Fruit fly (Drosophila melanogaster): ENCODE data around the gene CG14312.

CG14312 gene

dm6 chr3R:18245044-18245596, 38.2 kb downstream of the CG14312 start (continued):
- TF ChIP-seq Ets65A (GFP tag) (peak; percentile 29), az2 (GFP tag; optimal IDR thresholded peaks at IDR 0.05) (no peak), CG13296 (GFP tag; optimal IDR thresholded peaks at IDR 0.05) (no peak), al (GFP tag; IDR thresholded peaks at IDR 0.05) (no peak), seq (GFP tag; IDR thresholded peaks at IDR 0.05) (peak; percentile 16; the same call in 1 of the 2 replicates), ro (GFP tag; IDR thresholded peaks at IDR 0.05) (no peak), pho (GFP tag; optimal IDR thresholded peaks at IDR 0.05) (no peak), crol (GFP tag; IDR thresholded peaks at IDR 0.05) (no peak), CG17912 (GFP tag; optimal IDR thresholded peaks at IDR 0.05) (no peak), CG3838 (GFP tag; optimal IDR thresholded peaks at IDR 0.05) (no peak), Elba2 (GFP tag; optimal IDR thresholded peaks at IDR 0.05) (no peak), ewg (GFP tag; optimal IDR thresholded peaks at IDR 0.05) (peak; percentile 53), fd64A (GFP tag; optimal IDR thresholded peaks at IDR 0.05) (no peak), ttk (GFP tag; IDR thresholded peaks at IDR 0.05) (0 out of 2 replicates have a peak, but pooled peaks have one; percentile 17), CG7372 (GFP tag; IDR thresholded peaks at IDR 0.05) (no peak), CG32767 (GFP tag; IDR thresholded peaks at IDR 0.05) (no peak), CG4730 (GFP tag; IDR thresholded peaks at IDR 0.05) (no peak), Lhr (GFP tag; optimal IDR thresholded peaks at IDR 0.05) (no peak), croc (GFP tag; conservative IDR thresholded peaks at IDR 0.05) (no peak), CG11695 (GFP tag; IDR thresholded peaks at IDR 0.05) (0 out of 3 replicates have a peak, but pooled peaks have one; percentile 19), cg (GFP tag; optimal IDR thresholded peaks at IDR 0.05) (peak; percentile 35), CG1233 (GFP tag; optimal IDR thresholded peaks at IDR 0.05) (no peak), CG9437 (GFP tag; optimal IDR thresholded peaks at IDR 0.05) (no peak), wek (GFP tag; optimal IDR thresholded peaks at IDR 0.05) (no peak), hkb (optimal IDR thresholded peaks at IDR 0.05) (no peak), hkb (GFP tag; IDR thresholded peaks at IDR 0.05) (peak; percentile 23; the same call in 1 of the 2 replicates), Sry-δ (GFP tag; optimal IDR thresholded peaks at IDR 0.05) (no peak)

dm6 chr3R:18244171-18245043, 38.9 kb downstream of the CG14312 start:
- TF ChIP-seq CG11085 (GFP tag; IDR thresholded peaks at IDR 0.05) (0 out of 2 replicates have a peak, but pooled peaks have one; percentile 25), Ets65A (GFP tag) (peak; percentile 74), bsh (GFP tag; optimal IDR thresholded peaks at IDR 0.05) (no peak), onecut (GFP tag; IDR thresholded peaks at IDR 0.05) (no peak; the same call in 1 of the 2 replicates), dimm (GFP tag; IDR thresholded peaks at IDR 0.05) (no peak), B-H1 (GFP tag; IDR thresholded peaks at IDR 0.05) (no peak), CG10543 (GFP tag; optimal IDR thresholded peaks at IDR 0.05) (peak; percentile 88), CG6683 (GFP tag; optimal IDR thresholded peaks at IDR 0.05) (no peak), MESR4 (GFP tag; optimal IDR thresholded peaks at IDR 0.05) (no peak), Mes4 (GFP tag; optimal IDR thresholded peaks at IDR 0.05) (no peak), gcm (GFP tag; optimal IDR thresholded peaks at IDR 0.05) (no peak), Opbp (GFP tag; IDR thresholded peaks at IDR 0.05; ENCODE audit: partially characterized antibody) (no peak), Med (GFP tag) (peak; percentile 74), ranshi (GFP tag; IDR thresholded peaks at IDR 0.05) (no peak), CG5180 (GFP tag; optimal IDR thresholded peaks at IDR 0.05) (no peak), H15 (GFP tag; IDR thresholded peaks at IDR 0.05) (no peak), CG2875 (GFP tag; optimal IDR thresholded peaks at IDR 0.05) (no peak), abd-A (tag; optimal IDR thresholded peaks at IDR 0.05) (peak; percentile 91), CG7928 (GFP tag; optimal IDR thresholded peaks at IDR 0.05) (no peak), CG4854 (GFP tag; optimal IDR thresholded peaks at IDR 0.05) (no peak), CG10366 (GFP tag; IDR thresholded peaks at IDR 0.05) (no peak), dmrt99B (tag; optimal IDR thresholded peaks at IDR 0.05) (peak; percentile 14), da (GFP tag; optimal IDR thresholded peaks at IDR 0.05) (no peak), tna (GFP tag; IDR thresholded peaks at IDR 0.05; ENCODE audit: partially characterized antibody) (no peak)
